Worm (Caenorhabditis elegans): ENCODE data around the gene nxf-2.

nxf-2 gene

DNA sequence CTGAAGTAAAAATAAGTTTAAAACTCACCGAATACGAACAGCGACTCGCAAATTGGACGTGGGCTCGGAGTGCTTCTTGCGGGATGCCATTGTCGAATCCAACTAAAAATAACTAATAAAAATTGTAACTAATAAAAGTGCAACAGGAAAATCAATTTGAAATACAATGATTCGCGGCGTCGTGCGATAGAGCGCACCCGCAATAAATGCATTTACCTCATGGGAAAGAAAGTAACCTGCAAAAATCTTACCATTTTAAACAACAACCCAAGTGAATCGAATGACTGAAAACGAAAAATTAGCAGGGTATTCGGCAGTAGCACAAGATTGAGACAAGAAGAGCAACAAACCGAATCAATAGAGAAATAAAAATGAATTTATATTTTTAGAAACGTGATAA is 39.0 kb upstream of the nxf-2 start, which contains the start of gene bmk-1:
bmk-1 (minus strand) TSS at position 359 of the 400 bp plus-strand sequence.
- no peak for TF ChIP-seq tbx-37 (GFP tag; conservative IDR thresholded peaks at IDR 0.05)
- no peak for TF ChIP-seq aly-1 (tag; optimal IDR thresholded peaks at IDR 0.05)

ce11 chrV:14449397-14449796 is 31.8 kb upstream of the nxf-2 start, which contains the start of gene F23B12.7:
TSS of gene F23B12.7 (plus strand) at chrV:14449697.
- TF ChIP-seq sea-1 (GFP tag; conservative IDR thresholded peaks at IDR 0.05) (no peak), ets-7 (tag; optimal IDR thresholded peaks at IDR 0.05) (no peak), tra-4 (tag; optimal IDR thresholded peaks at IDR 0.05) (no peak), hmg-4 (GFP tag; optimal IDR thresholded peaks at IDR 0.05) (no peak), ama-1 (optimal IDR thresholded peaks at IDR 0.05) (no peak)

DNA sequence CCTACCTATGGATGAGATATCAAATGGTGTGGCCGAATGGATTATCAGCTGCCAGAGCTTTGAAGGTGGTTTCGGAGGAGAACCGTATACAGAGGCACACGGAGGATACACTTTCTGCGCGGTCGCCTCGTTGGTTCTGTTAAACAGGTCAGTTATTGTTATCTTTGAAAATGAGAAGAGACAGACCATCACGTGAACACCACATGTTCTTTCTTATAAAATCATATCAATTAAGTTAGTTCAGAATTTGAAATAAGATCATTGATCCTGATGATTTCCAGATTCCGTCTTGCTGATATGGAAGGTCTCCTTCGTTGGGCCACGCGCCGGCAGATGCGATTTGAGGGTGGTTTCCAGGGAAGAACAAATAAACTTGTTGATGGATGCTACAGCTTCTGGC is 31.0 kb upstream of the nxf-2 start:
- TF ChIP-seq hmbx-1 (tag; optimal IDR thresholded peaks at IDR 0.05) (no peak), pes-1 (GFP tag; IDR thresholded peaks at IDR 0.05) (no peak), ceh-36 (tag; optimal IDR thresholded peaks at IDR 0.05) (no peak), sea-1 (GFP tag; conservative IDR thresholded peaks at IDR 0.05) (no peak), ceh-13 (GFP tag; optimal IDR thresholded peaks at IDR 0.05) (no peak), hnd-1 (tag; optimal IDR thresholded peaks at IDR 0.05) (no peak), B0310.2 (tag; optimal IDR thresholded peaks at IDR 0.05) (no peak), ets-7 (tag; optimal IDR thresholded peaks at IDR 0.05) (no peak), tra-4 (tag; optimal IDR thresholded peaks at IDR 0.05) (no peak), F13C5.2 (tag; optimal IDR thresholded peaks at IDR 0.05) (no peak), tbx-11 (GFP tag; IDR thresholded peaks at IDR 0.05) (no peak)

DNA sequence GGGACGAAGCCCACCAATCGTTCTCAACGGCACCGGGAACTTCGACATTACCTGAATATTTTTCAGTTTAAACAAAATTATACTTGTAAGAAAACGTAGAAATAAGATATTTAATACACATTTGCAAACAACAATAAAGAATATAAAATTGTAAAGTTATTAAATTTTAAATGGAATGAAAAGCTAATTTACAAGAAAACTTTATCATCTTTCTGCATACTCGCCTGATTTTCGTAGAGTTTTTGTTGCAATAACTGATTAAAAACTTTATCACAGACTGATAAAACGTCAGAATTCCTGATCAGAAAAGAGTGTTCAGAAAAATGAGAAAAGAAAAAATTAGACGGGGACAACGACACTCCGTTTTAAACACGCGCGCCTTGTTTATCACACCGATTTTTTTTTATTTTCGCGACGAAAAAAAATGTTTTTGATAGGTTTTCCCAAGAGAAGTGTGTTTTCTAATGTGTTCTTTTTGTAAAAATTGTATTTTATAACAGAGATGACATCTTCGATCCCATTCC is 29.7 kb upstream of the nxf-2 start, which contains the start of the genes dlat-1 and fntb-1:
dlat-1 (minus strand) TSS at position 51 of the 524 bp plus-strand sequence.
fntb-1 (plus strand) TSS at position 412 of the 524 bp plus-strand sequence.
- TF ChIP-seq F13C5.2 (tag; optimal IDR thresholded peaks at IDR 0.05) (no peak), tbx-37 (GFP tag; conservative IDR thresholded peaks at IDR 0.05) (no peak), aly-1 (tag; optimal IDR thresholded peaks at IDR 0.05) (no peak), flt-1 (GFP tag; IDR thresholded peaks at IDR 0.05) (no peak)

ce11 chrV:14446453-14446852 is 28.8 kb upstream of the nxf-2 start:
- TF ChIP-seq ceh-36 (tag; optimal IDR thresholded peaks at IDR 0.05) (no peak), ceh-13 (GFP tag; optimal IDR thresholded peaks at IDR 0.05) (no peak), tbx-37 (GFP tag; conservative IDR thresholded peaks at IDR 0.05) (no peak), pes-1 (GFP tag; IDR thresholded peaks at IDR 0.05) (no peak), sea-1 (GFP tag; conservative IDR thresholded peaks at IDR 0.05) (no peak), F13C5.2 (tag; optimal IDR thresholded peaks at IDR 0.05) (no peak), hmbx-1 (tag; optimal IDR thresholded peaks at IDR 0.05) (no peak), tra-4 (tag; optimal IDR thresholded peaks at IDR 0.05) (no peak), B0310.2 (tag; optimal IDR thresholded peaks at IDR 0.05) (no peak), flt-1 (GFP tag; IDR thresholded peaks at IDR 0.05) (no peak), ama-1 (optimal IDR thresholded peaks at IDR 0.05) (no peak), hnd-1 (tag; optimal IDR thresholded peaks at IDR 0.05) (no peak), ets-7 (tag; optimal IDR thresholded peaks at IDR 0.05) (no peak), tbx-11 (GFP tag; IDR thresholded peaks at IDR 0.05) (no peak), scrt-1 (GFP tag; IDR thresholded peaks at IDR 0.05) (no peak), hmg-4 (GFP tag; optimal IDR thresholded peaks at IDR 0.05) (no peak), aly-1 (tag; optimal IDR thresholded peaks at IDR 0.05) (no peak)

DNA sequence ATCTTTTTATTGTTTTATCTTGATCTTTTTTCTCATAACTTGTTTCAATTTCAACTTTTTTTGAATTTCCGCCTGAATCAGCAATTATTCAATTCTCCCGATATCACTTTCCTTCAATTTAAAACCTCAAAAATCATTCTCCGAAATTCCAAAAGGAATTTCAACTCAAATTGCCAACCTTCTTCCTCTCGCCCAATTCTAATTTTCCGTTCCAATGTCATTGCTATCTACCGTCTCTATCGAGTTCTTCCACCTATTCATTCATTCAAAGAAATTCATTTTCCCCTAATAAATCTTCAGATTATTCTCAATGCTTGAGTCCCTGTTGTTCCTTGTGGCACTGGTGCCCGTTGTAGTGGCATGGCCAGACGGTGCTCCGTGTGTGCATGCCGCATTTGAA is 23.2 kb upstream of the nxf-2 start, which contains the start of gene F23B12.4:
F23B12.4 (plus strand) TSS at position 301 of the 400 bp plus-strand sequence.
- no peak for TF ChIP-seq hnd-1 (tag; optimal IDR thresholded peaks at IDR 0.05)
- TF ChIP-seq sea-1 (GFP tag; conservative IDR thresholded peaks at IDR 0.05): no peak
- TF ChIP-seq tra-4 (tag; optimal IDR thresholded peaks at IDR 0.05): no peak
- no peak for TF ChIP-seq aly-1 (tag; optimal IDR thresholded peaks at IDR 0.05)
- TF ChIP-seq ets-7 (tag; optimal IDR thresholded peaks at IDR 0.05): no peak
- no peak for TF ChIP-seq tbx-37 (GFP tag; conservative IDR thresholded peaks at IDR 0.05)
- TF ChIP-seq scrt-1 (GFP tag; IDR thresholded peaks at IDR 0.05): no peak
- TF ChIP-seq flt-1 (GFP tag; IDR thresholded peaks at IDR 0.05): no peak
- no peak for TF ChIP-seq B0310.2 (tag; optimal IDR thresholded peaks at IDR 0.05)
- no peak for TF ChIP-seq ceh-13 (GFP tag; optimal IDR thresholded peaks at IDR 0.05)
- no peak for TF ChIP-seq F13C5.2 (tag; optimal IDR thresholded peaks at IDR 0.05)
- TF ChIP-seq tbx-11 (GFP tag; IDR thresholded peaks at IDR 0.05): no peak
- TF ChIP-seq hmg-4 (GFP tag; optimal IDR thresholded peaks at IDR 0.05): no peak
- no peak for TF ChIP-seq hmbx-1 (tag; optimal IDR thresholded peaks at IDR 0.05)
- TF ChIP-seq pes-1 (GFP tag; IDR thresholded peaks at IDR 0.05): no peak

DNA sequence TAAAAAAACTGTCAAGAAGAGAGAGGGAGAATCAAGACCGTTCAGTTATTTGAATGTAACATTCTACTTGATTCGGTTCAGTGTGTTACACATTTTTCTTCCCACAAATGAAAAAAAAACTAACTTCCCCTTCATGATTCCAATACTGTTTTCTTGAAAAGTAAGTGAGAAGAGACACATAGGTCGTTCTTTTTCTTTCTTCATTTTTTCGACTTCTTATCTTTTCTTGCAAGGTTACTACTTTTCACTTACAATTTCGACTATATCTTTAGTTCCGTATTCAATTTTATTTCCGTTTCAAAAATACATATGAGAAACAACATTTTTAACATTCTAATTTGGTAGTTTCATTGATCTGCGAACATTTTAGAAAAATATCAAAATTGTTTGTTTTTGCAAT is 21.6 kb upstream of the nxf-2 start:
- TF ChIP-seq hmbx-1 (tag; optimal IDR thresholded peaks at IDR 0.05) (no peak), sea-1 (GFP tag; conservative IDR thresholded peaks at IDR 0.05) (no peak), pes-1 (GFP tag; IDR thresholded peaks at IDR 0.05) (no peak), ceh-13 (GFP tag; optimal IDR thresholded peaks at IDR 0.05) (no peak), scrt-1 (GFP tag; IDR thresholded peaks at IDR 0.05) (no peak), F13C5.2 (tag; optimal IDR thresholded peaks at IDR 0.05) (no peak), tbx-37 (GFP tag; conservative IDR thresholded peaks at IDR 0.05) (no peak), B0310.2 (tag; optimal IDR thresholded peaks at IDR 0.05) (no peak), tbx-11 (GFP tag; IDR thresholded peaks at IDR 0.05) (no peak), tra-4 (tag; optimal IDR thresholded peaks at IDR 0.05) (no peak), ceh-36 (tag; optimal IDR thresholded peaks at IDR 0.05) (no peak), hmg-4 (GFP tag; optimal IDR thresholded peaks at IDR 0.05) (no peak), ets-7 (tag; optimal IDR thresholded peaks at IDR 0.05) (no peak)

DNA sequence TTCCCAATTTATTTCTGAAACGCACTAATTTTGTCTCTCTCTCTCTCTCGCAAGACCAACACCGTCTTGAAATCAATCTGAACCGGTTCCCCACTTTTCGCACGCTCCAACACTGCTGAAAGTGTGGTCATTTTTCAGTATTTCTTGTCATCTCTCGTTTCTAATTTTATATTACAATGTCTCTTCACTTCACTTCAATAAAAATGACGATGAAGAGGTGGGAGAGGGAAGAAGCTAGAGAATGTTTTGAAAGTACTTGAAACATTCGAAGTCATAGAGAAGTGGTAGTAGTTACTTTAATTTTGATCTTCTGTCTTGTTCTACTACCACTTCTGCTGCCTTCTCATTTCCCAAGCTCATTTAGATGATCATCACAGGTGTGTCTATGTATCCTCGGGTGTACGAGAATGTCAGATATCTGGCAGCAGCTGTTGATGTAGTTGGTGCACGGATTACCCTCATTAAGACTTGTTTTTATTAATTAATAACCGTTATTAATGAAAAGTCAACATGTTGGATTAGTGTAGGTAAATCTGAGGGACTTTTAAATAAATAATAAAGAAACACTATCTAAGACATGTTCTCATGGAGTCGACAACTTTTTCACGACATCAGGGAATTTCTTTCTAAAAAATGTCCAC is 20.6 kb upstream of the nxf-2 start:
- TF ChIP-seq B0310.2 (tag; optimal IDR thresholded peaks at IDR 0.05): no peak
- TF ChIP-seq ceh-36 (tag; optimal IDR thresholded peaks at IDR 0.05): no peak
- no peak for TF ChIP-seq aly-1 (tag; optimal IDR thresholded peaks at IDR 0.05)
- TF ChIP-seq tbx-37 (GFP tag; conservative IDR thresholded peaks at IDR 0.05): no peak
- no peak for TF ChIP-seq ets-7 (tag; optimal IDR thresholded peaks at IDR 0.05)
- TF ChIP-seq ama-1 (optimal IDR thresholded peaks at IDR 0.05): no peak
- no peak for TF ChIP-seq tra-4 (tag; optimal IDR thresholded peaks at IDR 0.05)
- no peak for TF ChIP-seq flt-1 (GFP tag; IDR thresholded peaks at IDR 0.05)
- TF ChIP-seq ceh-13 (GFP tag; optimal IDR thresholded peaks at IDR 0.05): no peak
- no peak for TF ChIP-seq hmg-4 (GFP tag; optimal IDR thresholded peaks at IDR 0.05)
- no peak for TF ChIP-seq F13C5.2 (tag; optimal IDR thresholded peaks at IDR 0.05)
- no peak for TF ChIP-seq scrt-1 (GFP tag; IDR thresholded peaks at IDR 0.05)
